Fruit fly (Drosophila melanogaster): Measurements from ENCODE around the gene Ass.

The Ass gene

DNA sequence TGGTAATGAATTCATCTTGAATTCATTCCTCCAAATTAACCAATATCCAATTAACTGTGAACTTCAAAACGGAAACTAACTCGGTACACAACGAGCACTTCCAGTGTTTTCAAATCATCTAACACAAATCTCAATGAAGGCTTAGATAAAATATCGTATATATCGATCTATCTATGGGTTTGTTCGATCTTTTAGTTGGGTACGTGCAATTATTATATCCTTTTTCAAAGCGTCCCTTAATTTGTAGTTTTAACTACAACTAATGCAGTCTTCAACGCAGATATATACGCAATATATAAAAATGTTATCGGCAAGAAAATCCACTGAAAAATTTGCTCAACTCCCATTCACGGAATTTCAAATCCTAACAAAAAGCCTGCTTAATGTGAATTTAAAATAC lies 46.3 kb downstream of the Ass start, which contains the start of gene CG1138:
Gene CG1138, minus strand, starts transcription at position 101 of the 400 bp plus-strand sequence.
- TF ChIP-seq pad (GFP tag; optimal IDR thresholded peaks at IDR 0.05) = no peak
- no peak for TF ChIP-seq Hr96 (GFP tag; optimal IDR thresholded peaks at IDR 0.05)
- no peak for TF ChIP-seq CG14711 (tag; optimal IDR thresholded peaks at IDR 0.05)
- no peak for TF ChIP-seq CG5204 (GFP tag; optimal IDR thresholded peaks at IDR 0.05)
- TF ChIP-seq CG11617 (GFP tag; optimal IDR thresholded peaks at IDR 0.05) = no peak
- no peak for TF ChIP-seq Clk (GFP tag; optimal IDR thresholded peaks at IDR 0.05)
- TF ChIP-seq cic (GFP tag; optimal IDR thresholded peaks at IDR 0.05) = no peak
- TF ChIP-seq CG7045 (GFP tag; optimal IDR thresholded peaks at IDR 0.05) = no peak
- no peak for TF ChIP-seq kay (GFP tag; ENCODE audit: borderline replicate concordance)

dm6 chr3R:6593068-6593567 lies 51.1 kb downstream of the Ass start, which contains the start of gene dpr11:
Gene dpr11, minus strand, starts transcription at chr3R:6593330.
- no peak for TF ChIP-seq CG7045 (GFP tag; optimal IDR thresholded peaks at IDR 0.05)
- TF ChIP-seq CG7101 (tag; optimal IDR thresholded peaks at IDR 0.05) = no peak
- no peak for TF ChIP-seq bab1 (GFP tag; optimal IDR thresholded peaks at IDR 0.05)
